Worm (Caenorhabditis elegans): Measurements from ENCODE around the gene B0304.4.

- TF ChIP-seq med-1 (GFP tag; optimal IDR thresholded peaks at IDR 0.05; ENCODE audit: insufficient read depth) (no peak), cog-1 (tag; optimal IDR thresholded peaks at IDR 0.05) (no peak), flt-1 (GFP tag; IDR thresholded peaks at IDR 0.05) (no peak), klf-2 (GFP tag; conservative IDR thresholded peaks at IDR 0.05) (no peak), ref-1 (GFP tag; conservative IDR thresholded peaks at IDR 0.05) (no peak), tab-1 (GFP tag; IDR thresholded peaks at IDR 0.05) (no peak), ztf-29 (GFP tag; IDR thresholded peaks at IDR 0.05) (no peak), ztf-23 (GFP tag; IDR thresholded peaks at IDR 0.05) (no peak)
These were observed 8.9 kb upstream of the B0304.4 start, which contains the start of gene sra-32 for ce11 chrII:4531880-4532279.
